In the genomic region with DNA sequence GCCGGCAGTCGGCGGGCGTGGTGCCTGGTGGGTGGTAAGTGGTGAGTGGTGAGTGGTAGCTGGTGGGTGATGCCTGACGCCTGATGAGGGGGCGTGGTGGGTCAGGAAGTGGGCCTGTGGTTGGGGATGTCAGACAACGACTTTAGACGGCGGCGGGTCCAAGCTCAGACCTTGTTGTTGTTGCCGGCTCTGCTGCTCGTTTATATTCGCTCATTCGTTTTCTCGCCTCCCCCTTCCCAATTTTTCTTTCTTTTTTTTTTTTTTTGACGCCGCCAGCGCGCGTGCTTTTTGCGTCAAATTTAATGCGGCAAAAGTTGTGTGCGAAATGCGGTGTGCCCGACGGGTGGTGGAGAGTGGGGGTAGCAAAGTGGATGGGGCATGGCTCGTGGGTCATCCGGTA, we compare ENCODE assay signal across 1 fruit fly cellular context.
TF ChIP-seq lines count a peak whose summit lies in the region.

No protein-coding gene starts in this region.

TF ChIP-seq in whole organism, embryonic, 481 proteins besides CTCF, POLR2A, EP300 and RAD21 (continued from another document):
- TF ChIP-seq D19A (tag; optimal IDR thresholded peaks at IDR 0.05; lab: Kevin White, UChicago) (no peak), CG13775 (GFP tag; optimal IDR thresholded peaks at IDR 0.05; lab: Kevin White, UChicago) (no peak), ems (GFP tag; optimal IDR thresholded peaks at IDR 0.05; lab: Kevin White, UChicago) (no peak), Six4 (GFP tag; optimal IDR thresholded peaks at IDR 0.05; lab: Kevin White, UChicago) (no peak), trem (tag; optimal IDR thresholded peaks at IDR 0.05; lab: Kevin White, UChicago) (no peak), gem (tag; optimal IDR thresholded peaks at IDR 0.05; lab: Kevin White, UChicago) (no peak), CG2875 (GFP tag; optimal IDR thresholded peaks at IDR 0.05; lab: Kevin White, UChicago) (no peak), CG16863 (GFP tag; optimal IDR thresholded peaks at IDR 0.05; lab: Kevin White, UChicago) (no peak), Lim3 (GFP tag; IDR thresholded peaks at IDR 0.05; lab: Robert Waterston, UW) (no peak), CG32772 (GFP tag; IDR thresholded peaks at IDR 0.05; lab: Robert Waterston, UW) (0 out of 2 replicates have a peak, but pooled peaks have one; percentile 19), Hr51 (GFP tag; optimal IDR thresholded peaks at IDR 0.05; lab: Kevin White, UChicago) (peak in 1 of 2 experiments; percentile 51), MESR4 (GFP tag; optimal IDR thresholded peaks at IDR 0.05; lab: Kevin White, UChicago) (no peak), CG32767 (GFP tag; IDR thresholded peaks at IDR 0.05; lab: Robert Waterston, UW) (no peak), Atf3 (GFP tag; optimal IDR thresholded peaks at IDR 0.05; lab: Kevin White, UChicago) (no peak), Oaz (GFP tag; IDR thresholded peaks at IDR 0.05; lab: Robert Waterston, UW) (no peak), Med (GFP tag; lab: Kevin White, UChicago) (peak; percentile 49), CG1792 (GFP tag; optimal IDR thresholded peaks at IDR 0.05; lab: Kevin White, UChicago) (no peak), CG1832 (GFP tag; optimal IDR thresholded peaks at IDR 0.05; lab: Kevin White, UChicago) (no peak), HLH3B (GFP tag; IDR thresholded peaks at IDR 0.05; lab: Robert Waterston, UW) (no peak), CG12299 (tag; optimal IDR thresholded peaks at IDR 0.05; lab: Kevin White, UChicago) (no peak), Vsx1 (GFP tag; optimal IDR thresholded peaks at IDR 0.05; lab: Kevin White, UChicago) (no peak), CG2129 (GFP tag; IDR thresholded peaks at IDR 0.05; lab: Robert Waterston, UW; ENCODE audit: partially characterized antibody) (no peak), dysf (GFP tag; IDR thresholded peaks at IDR 0.05; lab: Robert Waterston, UW) (0 out of 3 replicates have a peak, but pooled peaks have one; percentile 3), CG15696 (tag; optimal IDR thresholded peaks at IDR 0.05; lab: Kevin White, UChicago) (no peak), CG17359 (tag; optimal IDR thresholded peaks at IDR 0.05; lab: Kevin White, UChicago) (peak; percentile 41), CG10543 (GFP tag; optimal IDR thresholded peaks at IDR 0.05; lab: Kevin White, UChicago) (peak; percentile 34), H2.0 (GFP tag; IDR thresholded peaks at IDR 0.05; lab: Robert Waterston, UW) (no peak), CG9215 (GFP tag; IDR thresholded peaks at IDR 0.05; lab: Robert Waterston, UW) (no peak), NfI (GFP tag; optimal IDR thresholded peaks at IDR 0.05; lab: Kevin White, UChicago) (no peak), crol (GFP tag; IDR thresholded peaks at IDR 0.05; lab: Robert Waterston, UW) (peak; percentile 38; the same call in 1 of the 2 replicates), CG17361 (GFP tag; IDR thresholded peaks at IDR 0.05; lab: Robert Waterston, UW) (no peak), CG10431 (GFP tag; optimal IDR thresholded peaks at IDR 0.05; lab: Kevin White, UChicago) (no peak), CG10654 (GFP tag; optimal IDR thresholded peaks at IDR 0.05; lab: Kevin White, UChicago) (no peak), Xbp1 (GFP tag; optimal IDR thresholded peaks at IDR 0.05; lab: Kevin White, UChicago) (no peak), Oli (tag; optimal IDR thresholded peaks at IDR 0.05; lab: Kevin White, UChicago) (no peak), CG10959 (GFP tag; IDR thresholded peaks at IDR 0.05; lab: Robert Waterston, UW) (no peak), CG5245 (GFP tag; optimal IDR thresholded peaks at IDR 0.05; lab: Kevin White, UChicago) (no peak), CG4360 (GFP tag; IDR thresholded peaks at IDR 0.05; lab: Robert Waterston, UW) (0 out of 2 replicates have a peak, but pooled peaks have one; percentile 8), CG18619 (GFP tag; optimal IDR thresholded peaks at IDR 0.05; lab: Kevin White, UChicago) (no peak), tna (GFP tag; IDR thresholded peaks at IDR 0.05; lab: Robert Waterston, UW; ENCODE audit: partially characterized antibody) (no peak), sens (GFP tag; lab: Kevin White, UChicago) (no peak), odd (GFP tag; optimal IDR thresholded peaks at IDR 0.05; lab: Kevin White, UChicago) (no peak), TFAM (GFP tag; optimal IDR thresholded peaks at IDR 0.05; lab: Kevin White, UChicago) (no peak), HmgZ (tag; optimal IDR thresholded peaks at IDR 0.05; lab: Kevin White, UChicago) (no peak), gfzf (GFP tag; optimal IDR thresholded peaks at IDR 0.05; lab: Kevin White, UChicago) (no peak), chif (GFP tag; optimal IDR thresholded peaks at IDR 0.05; lab: Kevin White, UChicago) (no peak), CG8089 (GFP tag; optimal IDR thresholded peaks at IDR 0.05; lab: Kevin White, UChicago) (no peak), grn (GFP tag; optimal IDR thresholded peaks at IDR 0.05; lab: Kevin White, UChicago) (no peak), sna (GFP tag; IDR thresholded peaks at IDR 0.05; lab: Robert Waterston, UW; ENCODE audit: partially characterized antibody) (no peak), sob (GFP tag; IDR thresholded peaks at IDR 0.05; lab: Robert Waterston, UW) (no peak), HLH54F (GFP tag; optimal IDR thresholded peaks at IDR 0.05; lab: Kevin White, UChicago) (no peak), CG13894 (tag; optimal IDR thresholded peaks at IDR 0.05; lab: Kevin White, UChicago) (peak; percentile 25), Dp (GFP tag; optimal IDR thresholded peaks at IDR 0.05; lab: Kevin White, UChicago) (no peak), CG8944 (GFP tag; optimal IDR thresholded peaks at IDR 0.05; lab: Kevin White, UChicago) (no peak), Side (GFP tag; optimal IDR thresholded peaks at IDR 0.05; lab: Kevin White, UChicago) (no peak), nau (GFP tag; optimal IDR thresholded peaks at IDR 0.05; lab: Kevin White, UChicago) (no peak), run (tag; optimal IDR thresholded peaks at IDR 0.05; lab: Kevin White, UChicago) (no peak), Fer1 (GFP tag; optimal IDR thresholded peaks at IDR 0.05; lab: Kevin White, UChicago) (peak; percentile 1), CG2202 (tag; optimal IDR thresholded peaks at IDR 0.05; lab: Kevin White, UChicago) (no peak), MTF-1 (GFP tag; optimal IDR thresholded peaks at IDR 0.05; lab: Kevin White, UChicago; ENCODE audit: borderline replicate concordance) (no peak)
